Fruit fly (Drosophila melanogaster) Kc167 (cell line): Measurements from ENCODE around the gene rut.

Experiments used
- insv ChIP-seq: fragments of >200 bp; optimal IDR thresholded peaks from 3 replicates; lab custom pipeline; 2018; ENCODE audit warnings: missing external identifiers
- psq ChIP-seq: fragments of >200 bp; optimal IDR thresholded peaks from 2 replicates; lab custom pipeline; 2017; ENCODE audit warnings: missing external identifiers

DNA sequence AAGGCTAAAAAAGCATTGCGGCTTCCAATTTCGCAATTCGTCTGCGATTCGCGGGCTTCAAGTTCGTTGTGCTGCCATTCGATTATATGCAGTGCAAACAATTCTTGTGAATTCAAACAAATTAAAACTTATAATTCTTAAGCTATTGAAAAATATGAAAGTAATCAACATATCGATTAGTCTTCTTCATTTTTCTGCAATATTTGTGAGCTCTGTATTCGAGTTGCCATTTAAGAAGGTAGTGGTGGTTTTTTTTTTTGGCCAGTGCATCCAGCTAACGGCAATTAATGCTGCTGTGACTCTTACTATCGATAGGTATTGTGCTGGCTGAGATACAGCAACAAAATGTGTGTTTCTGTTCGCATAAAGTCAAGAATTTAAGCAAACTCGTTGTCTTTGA, 32.0 kb upstream of the rut start:
- no peak for TF ChIP-seq psq (lab: Kevin White, UChicago)
- TF ChIP-seq insv (lab: Kevin White, UChicago) = no peak
